Worm (Caenorhabditis elegans) whole organism, L1 larva: Measurements from ENCODE around the gene twk-46.

Source experiments
- blmp-1 ChIP-seq: fragments of 150-350 bp; optimal IDR thresholded peaks from 2 replicates; lab custom pipeline; 2014; ENCODE audit warnings: missing biosample characterization, missing genetic modification characterization
- hlh-4 ChIP-seq: sonication (generic microtip); optimal IDR thresholded peaks from 2 replicates; lab custom pipeline; 2016; ENCODE audit warnings: mild to moderate bottlenecking, missing genetic modification characterization, missing compliant biosample characterization
- lsy-2 ChIP-seq, 2 experiments: fragments of 150-350 bp; optimal IDR thresholded peaks; 2 replicates each; lab custom pipeline; 2014; ENCODE audit warnings: missing biosample characterization in 2 of 2, missing genetic modification characterization in 2 of 2
- mab-9 ChIP-seq: fragments of 200-800 bp; sonication (Bioruptor generic); IDR thresholded peaks from 2 replicates; pipeline ENCODE4 v1.3.6; 2022; ENCODE audit warnings: missing genetic modification reagents, missing genetic modification characterization, missing compliant biosample characterization
- nhr-19 ChIP-seq: fragments of 200-800 bp; sonication (Bioruptor generic); conservative IDR thresholded peaks from 2 replicates; pipeline ENCODE4 v1.3.6; 2022; ENCODE audit warnings: missing genetic modification characterization, missing compliant biosample characterization
- nhr-28 ChIP-seq: fragments of 150-350 bp; optimal IDR thresholded peaks from 2 replicates; lab custom pipeline; 2014; ENCODE audit warnings: missing biosample characterization, missing genetic modification characterization
- pqm-1 ChIP-seq: sonication (generic microtip); optimal IDR thresholded peaks from 3 replicates; lab custom pipeline; 2017; ENCODE audit warnings: missing biosample characterization, missing genetic modification characterization
- unc-62 ChIP-seq: fragments of 150-350 bp; optimal IDR thresholded peaks from 2 replicates; lab custom pipeline; 2014; ENCODE audit warnings: missing biosample characterization, missing genetic modification reagents, missing genetic modification characterization

DNA sequence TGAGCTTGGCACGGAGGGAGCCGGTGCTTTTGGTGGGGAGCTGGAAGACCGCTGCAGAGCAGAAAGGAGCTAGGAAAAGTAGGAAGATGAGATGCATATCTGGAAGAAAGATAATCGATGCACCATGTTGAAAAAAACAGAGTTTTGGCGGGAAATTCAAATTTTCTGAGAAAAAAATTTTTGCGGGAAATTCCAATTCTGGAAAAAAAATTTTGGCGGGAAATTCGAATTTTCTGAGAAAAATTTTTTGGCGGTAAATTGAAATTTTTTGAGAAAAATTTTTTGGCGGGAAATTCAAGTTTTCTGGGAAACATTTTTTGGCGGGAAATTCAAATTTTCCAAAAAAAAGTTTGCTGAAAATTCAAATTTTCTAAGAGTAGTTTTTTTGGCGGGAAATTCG is 22.8 kb upstream of the twk-46 start, which contains the start of gene asp-17:
- TF ChIP-seq nhr-28 (tag; lab: Kevin White, UChicago) = no peak
- TF ChIP-seq hlh-4 (tag; lab: Kevin White, UChicago) = no peak
- TF ChIP-seq mab-9 (GFP tag; lab: Robert Waterston, UW) = no peak
- TF ChIP-seq lsy-2 (tag; optimal IDR thresholded peaks at IDR 0.05; lab: Kevin White, UChicago) = no peak
- TF ChIP-seq blmp-1 = no peak
- TF ChIP-seq unc-62 (GFP tag; lab: Kevin White, UChicago) = no peak
- TF ChIP-seq pqm-1 (tag; lab: Kevin White, UChicago) = no peak
- TF ChIP-seq nhr-19 = no peak
